Fruit fly (Drosophila melanogaster) whole organism, embryonic: ENCODE measurements around the gene dah.

Source experiments
- CG10147 ChIP-seq: fragments of 200-800 bp; sonication (Bioruptor generic); optimal IDR thresholded peaks from 2 replicates; lab custom pipeline; 2019; ENCODE audit warnings: missing biosample characterization, mild to moderate bottlenecking, missing genetic modification characterization, moderate library complexity
- CG10959 ChIP-seq: fragments of 200-800 bp; sonication (Bioruptor generic); IDR thresholded peaks from 2 replicates; pipeline ENCODE4 v1.3.6; 2022; ENCODE audit warnings: missing biosample characterization, missing genetic modification characterization
- CG10979 ChIP-seq: fragments of 200-800 bp; sonication (Bioruptor generic); optimal IDR thresholded peaks from 2 replicates; lab custom pipeline; 2018; ENCODE audit warnings: missing biosample characterization, mild to moderate bottlenecking, missing genetic modification characterization, moderate library complexity
- CG11398 ChIP-seq: fragments of 200-800 bp; sonication (Bioruptor generic); optimal IDR thresholded peaks from 2 replicates; lab custom pipeline; 2016; ENCODE audit warnings: missing biosample characterization, missing genetic modification characterization
- CG12071 ChIP-seq: fragments of 200-800 bp; sonication (Bioruptor generic); optimal IDR thresholded peaks from 3 replicates; lab custom pipeline; 2018; ENCODE audit warnings: missing biosample characterization, mild to moderate bottlenecking, missing genetic modification characterization
- CG12104 ChIP-seq: fragments of 200-800 bp; sonication (Bioruptor generic); optimal IDR thresholded peaks from 3 replicates; lab custom pipeline; 2016; ENCODE audit warnings: missing biosample characterization, missing genetic modification characterization
- CG12659 ChIP-seq: fragments of 200-800 bp; sonication (Bioruptor generic); optimal IDR thresholded peaks from 3 replicates; lab custom pipeline; 2017; ENCODE audit warnings: mild to moderate bottlenecking, missing biosample characterization, missing genetic modification reagents, missing genetic modification characterization
- CG14965 ChIP-seq: fragments of 200-800 bp; sonication (Bioruptor generic); optimal IDR thresholded peaks from 2 replicates; lab custom pipeline; 2016; ENCODE audit warnings: missing biosample characterization, missing genetic modification characterization, borderline replicate concordance
- CG16779 ChIP-seq: fragments of 200-800 bp; sonication (Bioruptor generic); IDR thresholded peaks from 2 replicates; pipeline ENCODE4 v1.3.6; 2022; ENCODE audit warnings: missing biosample characterization, missing genetic modification characterization
- CG17359 ChIP-seq: fragments of 200-800 bp; sonication (Bioruptor generic); optimal IDR thresholded peaks from 3 replicates; lab custom pipeline; 2018; ENCODE audit warnings: missing biosample characterization, mild to moderate bottlenecking, missing genetic modification characterization, moderate library complexity
- CG17802 ChIP-seq: fragments of 200-800 bp; sonication (Bioruptor generic); optimal IDR thresholded peaks from 2 replicates; lab custom pipeline; 2018; ENCODE audit warnings: missing biosample characterization, mild to moderate bottlenecking, missing genetic modification characterization, moderate library complexity
- CG18262 ChIP-seq: fragments of 200-800 bp; optimal IDR thresholded peaks from 3 replicates; lab custom pipeline; 2019; ENCODE audit warnings: missing biosample characterization, mild to moderate bottlenecking, missing genetic modification characterization, moderate library complexity
- CG32532 ChIP-seq: fragments of 200-800 bp; sonication (Bioruptor generic); IDR thresholded peaks from 2 replicates; pipeline ENCODE4 v1.3.6; 2022; ENCODE audit warnings: missing biosample characterization, missing genetic modification characterization
- CG32767 ChIP-seq: fragments of 200-800 bp; sonication (Bioruptor generic); IDR thresholded peaks from 2 replicates; pipeline ENCODE4 v1.3.6; 2022; ENCODE audit warnings: missing biosample characterization, missing genetic modification characterization
- CG4360 ChIP-seq: fragments of 200-800 bp; sonication (Bioruptor generic); IDR thresholded peaks from 2 replicates; pipeline ENCODE4 v1.3.6; 2022; ENCODE audit warnings: missing biosample characterization, missing genetic modification characterization
- CG8089 ChIP-seq: fragments of 200-800 bp; sonication (Bioruptor generic); optimal IDR thresholded peaks from 3 replicates; lab custom pipeline; 2016; ENCODE audit warnings: missing biosample characterization, missing genetic modification characterization
- CG8765 ChIP-seq: fragments of 200-800 bp; sonication (Bioruptor generic); IDR thresholded peaks from 2 replicates; pipeline ENCODE4 v1.3.6; 2022; ENCODE audit warnings: missing biosample characterization, missing genetic modification characterization
- CG9727 ChIP-seq: fragments of 200-800 bp; sonication (Bioruptor generic); optimal IDR thresholded peaks from 3 replicates; lab custom pipeline; 2017; ENCODE audit warnings: missing biosample characterization, mild to moderate bottlenecking, missing genetic modification characterization
- CG9932 ChIP-seq: fragments of 200-800 bp; sonication (Bioruptor generic); IDR thresholded peaks from 2 replicates; pipeline ENCODE4 v1.3.6; 2022; ENCODE audit warnings: missing biosample characterization, missing genetic modification characterization
- CTCF ChIP-seq: fragments of 200-800 bp; sonication (Bioruptor generic); optimal IDR thresholded peaks from 2 replicates; lab custom pipeline; 2017; ENCODE audit warnings: missing biosample characterization, mild to moderate bottlenecking, missing genetic modification characterization, moderate library complexity
- D19B ChIP-seq: fragments of 200-800 bp; sonication (Bioruptor generic); optimal IDR thresholded peaks from 2 replicates; lab custom pipeline; 2017; ENCODE audit warnings: missing biosample characterization, mild to moderate bottlenecking, missing genetic modification characterization
- E2f2 ChIP-seq: fragments of 200-800 bp; sonication (Bioruptor generic); IDR thresholded peaks from 2 replicates; pipeline ENCODE4 v1.3.6; 2022; ENCODE audit warnings: missing biosample characterization, missing genetic modification characterization
- ERR ChIP-seq: fragments of 200-800 bp; sonication (Bioruptor generic); optimal IDR thresholded peaks from 2 replicates; lab custom pipeline; 2016; ENCODE audit warnings: missing biosample characterization, missing genetic modification characterization
- Fer1 ChIP-seq: fragments of 200-800 bp; sonication (Bioruptor generic); optimal IDR thresholded peaks from 2 replicates; lab custom pipeline; 2017; ENCODE audit warnings: missing biosample characterization, mild to moderate bottlenecking, missing genetic modification characterization
- HHEX ChIP-seq: fragments of 200-800 bp; sonication (Bioruptor generic); optimal IDR thresholded peaks from 3 replicates; lab custom pipeline; 2017; ENCODE audit warnings: missing biosample characterization, mild to moderate bottlenecking, missing genetic modification characterization, missing genetic modification reagents
- HLH54F ChIP-seq: fragments of 200-800 bp; sonication (Bioruptor generic); optimal IDR thresholded peaks from 3 replicates; lab custom pipeline; 2016; ENCODE audit warnings: missing biosample characterization, missing genetic modification characterization
- Hey ChIP-seq: fragments of 200-800 bp; sonication (Bioruptor generic); optimal IDR thresholded peaks from 3 replicates; lab custom pipeline; 2018; ENCODE audit warnings: missing biosample characterization, mild to moderate bottlenecking, missing genetic modification characterization
- HmgD ChIP-seq: fragments of 200-800 bp; sonication (Bioruptor generic); optimal IDR thresholded peaks from 3 replicates; lab custom pipeline; 2016; ENCODE audit warnings: missing biosample characterization, missing genetic modification characterization
- Lim3 ChIP-seq: fragments of 200-800 bp; sonication (Bioruptor generic); IDR thresholded peaks from 2 replicates; pipeline ENCODE4 v1.3.6; 2022; ENCODE audit warnings: missing biosample characterization, missing genetic modification characterization
- NC2β ChIP-seq: fragments of 200-800 bp; sonication (Bioruptor generic); optimal IDR thresholded peaks from 2 replicates; lab custom pipeline; 2016; ENCODE audit warnings: missing biosample characterization, missing genetic modification characterization
- Trl ChIP-seq, 3 experiments: fragments of >200 bp in 2 of 3; fragments of 200-800 bp in 1 of 3; sonication (Bioruptor generic) in 1 of 3; optimal IDR thresholded peaks; 2 replicates in 1 of 3; 3 replicates in 2 of 3; lab custom pipeline; 2016 to 2017; ENCODE audit warnings: missing biosample characterization in 1 of 3, missing genetic modification characterization in 1 of 3
- ato ChIP-seq: fragments of 200-800 bp; sonication (Bioruptor generic); IDR thresholded peaks from 2 replicates; pipeline ENCODE4 v1.3.6; 2022; ENCODE audit warnings: missing biosample characterization, missing genetic modification characterization; ENCODE audit not compliant: partially characterized antibody
- az2 ChIP-seq: fragments of 200-800 bp; sonication (Bioruptor generic); optimal IDR thresholded peaks from 3 replicates; lab custom pipeline; 2016; ENCODE audit warnings: missing biosample characterization, missing genetic modification characterization
- bigmax ChIP-seq: fragments of 200-800 bp; sonication (Bioruptor generic); optimal IDR thresholded peaks from 2 replicates; lab custom pipeline; 2018; ENCODE audit warnings: missing biosample characterization, mild to moderate bottlenecking, missing genetic modification characterization
- dan ChIP-seq: fragments of 200-800 bp; sonication (Bioruptor generic); IDR thresholded peaks from 2 replicates; pipeline ENCODE4 v1.3.6; 2022; ENCODE audit warnings: missing biosample characterization, missing genetic modification characterization
- dysf ChIP-seq: fragments of 200-800 bp; sonication (Bioruptor generic); IDR thresholded peaks from 3 replicates; pipeline ENCODE4 v1.3.6; 2022; ENCODE audit warnings: missing biosample characterization, missing genetic modification characterization
- en ChIP-seq: fragments of 200-800 bp; sonication (Bioruptor generic); optimal IDR thresholded peaks from 2 replicates; lab custom pipeline; 2016; ENCODE audit warnings: missing biosample characterization, missing genetic modification characterization
- ewg ChIP-seq: fragments of 200-800 bp; sonication (Bioruptor generic); optimal IDR thresholded peaks from 3 replicates; lab custom pipeline; 2017; ENCODE audit warnings: mild to moderate bottlenecking, missing biosample characterization, missing genetic modification reagents, missing genetic modification characterization
- grau ChIP-seq: fragments of 200-800 bp; optimal IDR thresholded peaks from 3 replicates; lab custom pipeline; 2019; ENCODE audit warnings: missing biosample characterization, mild to moderate bottlenecking, missing genetic modification characterization, moderate library complexity
- inv ChIP-seq: fragments of 200-800 bp; sonication (Bioruptor generic); IDR thresholded peaks from 2 replicates; pipeline ENCODE4 v1.3.6; 2022; ENCODE audit warnings: missing biosample characterization, missing genetic modification characterization; ENCODE audit not compliant: partially characterized antibody
- klu ChIP-seq: fragments of 200-800 bp; sonication (Bioruptor generic); IDR thresholded peaks from 2 replicates; pipeline ENCODE4 v1.3.6; 2022; ENCODE audit warnings: missing biosample characterization, missing genetic modification characterization
- mld ChIP-seq: fragments of 200-800 bp; sonication (Bioruptor generic); IDR thresholded peaks from 3 replicates; pipeline ENCODE4 v1.3.6; 2022; ENCODE audit warnings: missing biosample characterization, missing genetic modification characterization; ENCODE audit not compliant: partially characterized antibody
- oc ChIP-seq: fragments of 200-800 bp; sonication (Bioruptor generic); optimal IDR thresholded peaks from 2 replicates; lab custom pipeline; 2018; ENCODE audit warnings: missing biosample characterization, mild to moderate bottlenecking, missing genetic modification characterization, moderate library complexity
- pnt ChIP-seq: fragments of 200-800 bp; sonication (Bioruptor generic); optimal IDR thresholded peaks from 3 replicates; lab custom pipeline; 2016; ENCODE audit warnings: missing biosample characterization, missing genetic modification characterization
- prd ChIP-seq, 3 experiments: fragments of >200 bp in 2 of 3; fragments of 200-800 bp in 1 of 3; sonication (Bioruptor generic) in 1 of 3; optimal IDR thresholded peaks in 2 of 3; IDR thresholded peaks in 1 of 3; 2 replicates in 2 of 3; 3 replicates in 1 of 3; pipeline versions ENCODE4 v1.3.6 to Lab custom; 2017 to 2022; ENCODE audit warnings: missing biosample characterization in 1 of 3, missing genetic modification characterization in 1 of 3
- sd ChIP-seq: fragments of 200-800 bp; sonication (Bioruptor generic); optimal IDR thresholded peaks from 3 replicates; lab custom pipeline; 2018; ENCODE audit warnings: missing biosample characterization, mild to moderate bottlenecking, missing genetic modification characterization, moderate library complexity
- sisA ChIP-seq: fragments of 200-800 bp; sonication (Bioruptor generic); IDR thresholded peaks from 2 replicates; pipeline ENCODE4 v1.3.6; 2022; ENCODE audit warnings: missing biosample characterization, missing genetic modification characterization
- sqz ChIP-seq: fragments of 200-800 bp; sonication (Bioruptor generic); optimal IDR thresholded peaks from 3 replicates; lab custom pipeline; 2018; ENCODE audit warnings: missing biosample characterization, mild to moderate bottlenecking, missing genetic modification characterization
- stwl ChIP-seq: fragments of 200-800 bp; sonication (Bioruptor generic); optimal IDR thresholded peaks from 3 replicates; lab custom pipeline; 2018; ENCODE audit warnings: missing biosample characterization, mild to moderate bottlenecking, missing genetic modification characterization, moderate library complexity

The dah gene

dm6 chrX:15298298-15299069, 29.7 kb upstream of the dah start (continued):
- TF ChIP-seq mld: no peak
- TF ChIP-seq Lim3 (GFP tag; lab: Robert Waterston, UW): peak; percentile 92
- TF ChIP-seq grau (tag; lab: Kevin White, UChicago): peak; percentile 98
- TF ChIP-seq D19B: peak; percentile 95
- peak; percentile 97 for TF ChIP-seq CG9932
- TF ChIP-seq CG17359: peak; percentile 97
- TF ChIP-seq Fer1 (GFP tag; lab: Kevin White, UChicago): peak; percentile 99
- peak; percentile 95 for TF ChIP-seq oc (tag; lab: Kevin White, UChicago)
- TF ChIP-seq CG12659: peak; percentile 99
- no peak for TF ChIP-seq inv (GFP tag; lab: Robert Waterston, UW)
- TF ChIP-seq ewg (GFP tag; lab: Kevin White, UChicago): peak; percentile 95
- TF ChIP-seq CG32767: peak; percentile 98
- TF ChIP-seq CG11398 (GFP tag; lab: Kevin White, UChicago): no peak
- peak; percentile 98 for TF ChIP-seq HHEX (GFP tag; lab: Kevin White, UChicago)
- TF ChIP-seq sqz: peak; percentile 93
- TF ChIP-seq CG9727 (GFP tag; lab: Kevin White, UChicago): peak; percentile 97
- TF ChIP-seq klu (GFP tag; lab: Robert Waterston, UW): peak; percentile 98
- TF ChIP-seq Hey (tag; lab: Kevin White, UChicago): peak; percentile 75
- TF ChIP-seq pnt (GFP tag; lab: Kevin White, UChicago): peak; percentile 76
- peak; percentile 35 for TF ChIP-seq CG8089 (GFP tag; lab: Kevin White, UChicago)
- peak; percentile 46 for TF ChIP-seq NC2β
- no peak for TF ChIP-seq ato (GFP tag; lab: Robert Waterston, UW)
- TF ChIP-seq sd (tag; lab: Kevin White, UChicago): peak; percentile 91
- peak; percentile 97 for TF ChIP-seq CG10979 (tag; lab: Kevin White, UChicago)
- peak; percentile 97 for TF ChIP-seq CG12104 (GFP tag; lab: Kevin White, UChicago)
- peak; percentile 66 for TF ChIP-seq CTCF (GFP tag; lab: Kevin White, UChicago)
- peak; percentile 99 for TF ChIP-seq dysf (GFP tag; lab: Robert Waterston, UW)
- TF ChIP-seq az2 (GFP tag; lab: Kevin White, UChicago): peak; percentile 94
- no peak for TF ChIP-seq prd (optimal IDR thresholded peaks at IDR 0.05; lab: Kevin White, UChicago)
- peak; percentile 97 for TF ChIP-seq prd (GFP tag; IDR thresholded peaks at IDR 0.05; lab: Robert Waterston, UW)
- TF ChIP-seq CG4360 (GFP tag; lab: Robert Waterston, UW): peak; percentile 56
- TF ChIP-seq CG32532 (GFP tag; lab: Robert Waterston, UW): peak; percentile 97
- TF ChIP-seq CG12071 (GFP tag; lab: Kevin White, UChicago): peak; percentile 95
- peak; percentile 62 for TF ChIP-seq CG16779 (GFP tag; lab: Robert Waterston, UW)
- no peak for TF ChIP-seq HmgD
- TF ChIP-seq CG10147 (GFP tag; lab: Kevin White, UChicago): peak; percentile 98
- peak; percentile 77 for TF ChIP-seq HLH54F
- TF ChIP-seq CG10959: peak; percentile 68
- TF ChIP-seq CG17802 (tag; lab: Kevin White, UChicago): peak; percentile 82
- peak; percentile 72 to 94 for TF ChIP-seq Trl (optimal IDR thresholded peaks at IDR 0.05; lab: Kevin White, UChicago)
- peak; percentile 43 for TF ChIP-seq Trl (GFP tag; optimal IDR thresholded peaks at IDR 0.05; lab: Kevin White, UChicago)
- peak; percentile 97 for TF ChIP-seq sisA (GFP tag; lab: Robert Waterston, UW)
- peak; percentile 97 for TF ChIP-seq CG18262 (tag; lab: Kevin White, UChicago)
- TF ChIP-seq dan: peak; percentile 63; the same call in 1 of the 2 replicates
- peak; percentile 21 for TF ChIP-seq en (GFP tag; lab: Kevin White, UChicago)
- TF ChIP-seq ERR: no peak
- TF ChIP-seq CG14965: no peak
- TF ChIP-seq E2f2 (GFP tag; lab: Robert Waterston, UW): peak; percentile 85
- peak; percentile 85 for TF ChIP-seq CG8765 (GFP tag; lab: Robert Waterston, UW)
- TF ChIP-seq stwl (tag; lab: Kevin White, UChicago): no peak
- peak; percentile 29 for TF ChIP-seq bigmax (GFP tag; lab: Kevin White, UChicago)
